Worm (Caenorhabditis elegans) whole organism, L2 larva: ENCODE results near the gene srt-14.

Experiments
- C34F6.9 ChIP-seq: fragments of 150-350 bp; optimal IDR thresholded peaks from 2 replicates; lab custom pipeline; 2014; ENCODE audit warnings: missing biosample characterization, missing genetic modification characterization
- R02D3.7 ChIP-seq: fragments of 150-350 bp; optimal IDR thresholded peaks from 2 replicates; lab custom pipeline; 2014; ENCODE audit warnings: missing biosample characterization, missing genetic modification characterization
- Y55F3AM.14 ChIP-seq: fragments of 200-800 bp; sonication (Bioruptor generic); optimal IDR thresholded peaks from 2 replicates; lab custom pipeline; 2018; ENCODE audit warnings: mild to moderate bottlenecking, missing genetic modification characterization, missing compliant biosample characterization
- ZK546.5 ChIP-seq: sonication (generic microtip); optimal IDR thresholded peaks from 2 replicates; lab custom pipeline; 2017; ENCODE audit warnings: missing biosample characterization, missing genetic modification characterization
- aly-2 ChIP-seq: fragments of 150-350 bp; optimal IDR thresholded peaks from 2 replicates; lab custom pipeline; 2014; ENCODE audit warnings: missing biosample characterization, missing genetic modification characterization
- blmp-1 ChIP-seq: sonication (generic microtip); optimal IDR thresholded peaks from 2 replicates; lab custom pipeline; 2017; ENCODE audit warnings: missing genetic modification characterization, mild to moderate bottlenecking, missing compliant biosample characterization, antibody characterized with exemption, moderate library complexity; ENCODE audit not compliant: insufficient read depth
- ceh-16 ChIP-seq: fragments of 150-350 bp; optimal IDR thresholded peaks from 2 replicates; lab custom pipeline; 2014; ENCODE audit warnings: missing biosample characterization, missing genetic modification characterization
- crh-2 ChIP-seq: sonication (generic microtip); optimal IDR thresholded peaks from 2 replicates; lab custom pipeline; 2017; ENCODE audit warnings: missing biosample characterization, missing genetic modification characterization
- dmd-4 ChIP-seq: sonication (generic microtip); optimal IDR thresholded peaks from 2 replicates; lab custom pipeline; 2017; ENCODE audit warnings: missing biosample characterization, missing genetic modification characterization
- egl-27 ChIP-seq: sonication (generic microtip); optimal IDR thresholded peaks from 3 replicates; lab custom pipeline; 2017; ENCODE audit warnings: missing biosample characterization, missing genetic modification reagents, missing genetic modification characterization
- elt-1 ChIP-seq: fragments of 150-350 bp; optimal IDR thresholded peaks from 2 replicates; lab custom pipeline; 2014; ENCODE audit warnings: missing biosample characterization, missing genetic modification characterization
- elt-3 ChIP-seq: sonication (generic microtip); optimal IDR thresholded peaks from 2 replicates; lab custom pipeline; 2017; ENCODE audit warnings: missing biosample characterization, missing genetic modification characterization
- fos-1 ChIP-seq: fragments of 150-350 bp; optimal IDR thresholded peaks from 2 replicates; lab custom pipeline; 2014; ENCODE audit warnings: missing biosample characterization, missing genetic modification characterization
- gmeb-1 ChIP-seq: fragments of 150-350 bp; optimal IDR thresholded peaks from 2 replicates; lab custom pipeline; 2014; ENCODE audit warnings: missing biosample characterization, missing genetic modification characterization
- lin-11 ChIP-seq: fragments of 150-350 bp; sonication (generic microtip); optimal IDR thresholded peaks from 2 replicates; lab custom pipeline; 2014; ENCODE audit warnings: missing biosample characterization, missing genetic modification characterization, inconsistent platforms, mixed read lengths
- lin-39 ChIP-seq: fragments of 150-350 bp; optimal IDR thresholded peaks from 2 replicates; lab custom pipeline; 2014; ENCODE audit warnings: missing biosample characterization, missing genetic modification reagents, missing genetic modification characterization
- lsy-2 ChIP-seq, 2 experiments: fragments of 150-350 bp in 1 of 2; sonication (generic microtip) in 1 of 2; optimal IDR thresholded peaks; 2 replicates each; lab custom pipeline; 2014 to 2017; ENCODE audit warnings: missing biosample characterization in 2 of 2, missing genetic modification characterization in 2 of 2
- mab-5 ChIP-seq: fragments of 150-350 bp; optimal IDR thresholded peaks from 2 replicates; lab custom pipeline; 2014; ENCODE audit warnings: missing biosample characterization, missing genetic modification characterization
- mdl-1 ChIP-seq, 2 experiments: fragments of 150-350 bp in 1 of 2; sonication (generic microtip) in 1 of 2; optimal IDR thresholded peaks; 2 replicates each; lab custom pipeline; 2017; ENCODE audit warnings: missing biosample characterization in 2 of 2, missing genetic modification characterization in 2 of 2
- nhr-10 ChIP-seq: sonication (generic microtip); optimal IDR thresholded peaks from 2 replicates; lab custom pipeline; 2017; ENCODE audit warnings: missing biosample characterization, missing genetic modification characterization
- nhr-12 ChIP-seq: fragments of 150-350 bp; optimal IDR thresholded peaks from 2 replicates; lab custom pipeline; 2014; ENCODE audit warnings: missing biosample characterization, missing genetic modification characterization
- nhr-129 ChIP-seq: fragments of 150-350 bp; optimal IDR thresholded peaks from 2 replicates; lab custom pipeline; 2014; ENCODE audit warnings: missing biosample characterization, missing genetic modification characterization
- nhr-21 ChIP-seq: fragments of 150-350 bp; optimal IDR thresholded peaks from 2 replicates; lab custom pipeline; 2014; ENCODE audit warnings: missing biosample characterization, missing genetic modification characterization
- nhr-23 ChIP-seq: fragments of 150-350 bp; optimal IDR thresholded peaks from 2 replicates; lab custom pipeline; 2014; ENCODE audit warnings: missing biosample characterization, missing genetic modification reagents, missing genetic modification characterization
- nhr-237 ChIP-seq: fragments of 150-350 bp; optimal IDR thresholded peaks from 2 replicates; lab custom pipeline; 2014; ENCODE audit warnings: missing biosample characterization, missing genetic modification characterization
- nhr-25 ChIP-seq: fragments of 150-350 bp; sonication (generic microtip); optimal IDR thresholded peaks from 3 replicates; lab custom pipeline; 2014; ENCODE audit warnings: missing biosample characterization, missing genetic modification characterization
- nhr-6 ChIP-seq: fragments of 150-350 bp; optimal IDR thresholded peaks from 2 replicates; lab custom pipeline; 2014; ENCODE audit warnings: missing biosample characterization, missing genetic modification characterization
- nhr-77 ChIP-seq: fragments of 150-350 bp; optimal IDR thresholded peaks from 2 replicates; lab custom pipeline; 2014; ENCODE audit warnings: missing biosample characterization, missing genetic modification characterization
- sma-9 ChIP-seq, 2 experiments: fragments of 150-350 bp in 1 of 2; sonication (generic microtip) in 1 of 2; optimal IDR thresholded peaks; 2 replicates each; lab custom pipeline; 2014 to 2016; ENCODE audit warnings: missing genetic modification characterization in 2 of 2, mild to moderate bottlenecking in 1 of 2, missing biosample characterization in 1 of 2, missing compliant biosample characterization in 1 of 2, missing genetic modification reagents in 1 of 2, moderate library complexity in 1 of 2
- snpc-4 ChIP-seq: fragments of 150-350 bp; optimal IDR thresholded peaks from 2 replicates; lab custom pipeline; 2014; ENCODE audit warnings: missing biosample characterization, missing genetic modification characterization
- unc-55 ChIP-seq: fragments of 150-350 bp; sonication (generic microtip); optimal IDR thresholded peaks from 3 replicates; lab custom pipeline; 2014; ENCODE audit warnings: missing biosample characterization, missing genetic modification reagents, missing genetic modification characterization
- unc-62 ChIP-seq: fragments of 150-350 bp; optimal IDR thresholded peaks from 2 replicates; lab custom pipeline; 2014; ENCODE audit warnings: missing biosample characterization, missing genetic modification reagents, missing genetic modification characterization
- ztf-1 ChIP-seq: fragments of 200-800 bp; sonication (Bioruptor generic); conservative IDR thresholded peaks from 2 replicates; pipeline ENCODE4 v1.3.6; 2022; ENCODE audit warnings: missing genetic modification characterization, missing compliant biosample characterization
- ztf-11 ChIP-seq: sonication (generic microtip); optimal IDR thresholded peaks from 2 replicates; lab custom pipeline; 2017; ENCODE audit warnings: missing biosample characterization, missing genetic modification characterization
- ztf-4 ChIP-seq: fragments of 150-350 bp; optimal IDR thresholded peaks from 2 replicates; lab custom pipeline; 2014; ENCODE audit warnings: missing biosample characterization, missing genetic modification characterization

Gene srt-14

ce11 chrV:4256474-4256873 is at the start of gene srt-14:
Gene srt-14 (minus strand): TSS chrV:4256574.
- no peak for TF ChIP-seq elt-1 (tag; lab: Kevin White, UChicago)
- TF ChIP-seq C34F6.9 (tag; lab: Kevin White, UChicago) = no peak
- no peak for TF ChIP-seq nhr-10 (tag; lab: Kevin White, UChicago)
- TF ChIP-seq nhr-6 (tag; lab: Kevin White, UChicago) = no peak
- no peak for TF ChIP-seq snpc-4 (tag; lab: Kevin White, UChicago)
- no peak for TF ChIP-seq ztf-11 (tag; lab: Kevin White, UChicago)
- TF ChIP-seq blmp-1 = no peak
- TF ChIP-seq nhr-12 (tag; lab: Kevin White, UChicago) = no peak

DNA sequence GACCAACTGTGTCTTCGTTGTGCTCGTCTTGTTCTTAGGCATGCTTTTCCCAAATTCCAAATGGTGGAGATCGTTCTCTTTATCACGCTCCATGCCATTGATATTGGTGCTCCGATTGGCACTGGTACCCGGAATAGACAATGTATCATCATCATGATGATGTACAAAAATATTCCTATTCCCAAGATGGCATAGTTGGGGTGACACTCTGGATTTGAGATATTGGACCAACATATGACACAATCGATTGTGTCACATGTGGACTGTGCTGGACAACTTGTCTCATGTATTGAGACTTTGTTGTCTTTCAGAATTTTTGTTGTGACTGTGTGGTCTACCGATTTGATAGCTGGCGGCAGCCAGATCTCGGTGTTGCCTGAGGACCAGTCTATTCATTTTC is 47.9 kb upstream of the srt-14 start:
- TF ChIP-seq crh-2 (tag; lab: Kevin White, UChicago) (no peak), nhr-12 (tag; lab: Kevin White, UChicago) (no peak), egl-27 (tag; lab: Kevin White, UChicago) (no peak), sma-9 (GFP tag; optimal IDR thresholded peaks at IDR 0.05; lab: Kevin White, UChicago) (no peak), sma-9 (tag; optimal IDR thresholded peaks at IDR 0.05; lab: Kevin White, UChicago) (no peak), nhr-129 (tag; lab: Kevin White, UChicago) (no peak), nhr-25 (tag; lab: Kevin White, UChicago) (no peak), R02D3.7 (no peak), lin-39 (tag; lab: Kevin White, UChicago) (no peak), blmp-1 (no peak), mab-5 (tag; lab: Kevin White, UChicago) (no peak), ztf-4 (tag; lab: Kevin White, UChicago) (no peak), unc-62 (GFP tag; lab: Kevin White, UChicago) (no peak), Y55F3AM.14 (GFP tag; lab: Kevin White, UChicago) (no peak), aly-2 (no peak), nhr-21 (tag; lab: Kevin White, UChicago) (no peak), mdl-1 (tag; optimal IDR thresholded peaks at IDR 0.05; lab: Kevin White, UChicago) (no peak)

DNA sequence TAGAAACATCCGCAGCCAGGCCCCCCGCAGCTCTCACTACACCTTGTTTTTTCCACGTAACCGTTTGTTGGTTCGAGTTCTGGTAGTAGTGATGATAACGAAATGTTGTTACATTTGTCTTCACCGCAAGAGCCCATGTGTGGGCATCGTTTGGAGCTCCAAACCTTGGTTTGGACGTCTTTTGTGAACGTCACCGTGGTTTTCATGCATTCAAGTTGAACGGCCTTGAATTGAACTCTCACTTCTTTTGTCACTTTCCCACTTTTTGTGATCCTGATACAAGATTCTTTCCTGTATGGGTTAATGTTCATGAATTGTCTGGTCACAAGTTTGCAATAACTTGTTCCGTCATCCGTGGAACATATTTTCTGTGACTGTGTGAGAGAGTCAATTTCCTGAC is 47.4 kb upstream of the srt-14 start:
- TF ChIP-seq ztf-1 (GFP tag; lab: Robert Waterston, UW) (no peak), mdl-1 (tag; optimal IDR thresholded peaks at IDR 0.05; lab: Kevin White, UChicago) (no peak), lsy-2 (tag; optimal IDR thresholded peaks at IDR 0.05; lab: Kevin White, UChicago) (no peak)

DNA sequence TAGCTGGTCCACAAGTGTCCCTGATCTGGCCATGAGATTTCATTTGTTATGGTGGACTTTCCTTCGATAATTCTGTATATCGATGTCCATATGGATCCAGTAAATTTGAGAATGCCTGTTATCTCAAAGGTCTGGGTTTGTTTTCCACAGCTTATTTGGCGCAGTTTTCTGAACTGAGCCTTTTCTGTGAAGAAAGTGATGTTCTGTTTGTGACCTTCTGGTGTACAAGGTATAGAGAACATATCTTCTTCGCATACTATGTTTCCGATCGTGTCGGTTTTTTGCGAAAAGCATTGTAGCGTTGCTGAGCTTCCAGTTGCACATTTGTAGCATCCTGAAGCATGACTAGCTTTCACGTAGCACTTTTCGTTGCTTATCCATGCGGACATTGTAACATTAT is 46.5 kb upstream of the srt-14 start:
- TF ChIP-seq nhr-23 (no peak), lin-39 (tag; lab: Kevin White, UChicago) (no peak), ztf-1 (GFP tag; lab: Robert Waterston, UW) (no peak), Y55F3AM.14 (GFP tag; lab: Kevin White, UChicago) (no peak), blmp-1 (no peak), nhr-77 (no peak), aly-2 (no peak), nhr-129 (tag; lab: Kevin White, UChicago) (no peak), ztf-11 (tag; lab: Kevin White, UChicago) (no peak), gmeb-1 (tag; lab: Kevin White, UChicago) (no peak), lin-11 (tag; lab: Kevin White, UChicago) (no peak), unc-55 (GFP tag; lab: Kevin White, UChicago) (no peak), nhr-25 (tag; lab: Kevin White, UChicago) (no peak), nhr-12 (tag; lab: Kevin White, UChicago) (no peak), dmd-4 (tag; lab: Kevin White, UChicago) (no peak), ZK546.5 (tag; lab: Kevin White, UChicago) (no peak)

- TF ChIP-seq nhr-25 (tag; lab: Kevin White, UChicago) (no peak), lsy-2 (tag; optimal IDR thresholded peaks at IDR 0.05; lab: Kevin White, UChicago) (no peak), snpc-4 (tag; lab: Kevin White, UChicago) (no peak), crh-2 (tag; lab: Kevin White, UChicago) (no peak), R02D3.7 (no peak), ceh-16 (tag; lab: Kevin White, UChicago) (no peak), fos-1 (tag; lab: Kevin White, UChicago) (no peak), elt-3 (no peak), nhr-237 (tag; lab: Kevin White, UChicago) (no peak)
Measured at ce11 chrV:4299741-4300140, 43.4 kb upstream of the srt-14 start, which contains the start of gene ZC132.3. Gene ZC132.3 (minus strand): TSS chrV:4299841.
